Fruit fly (Drosophila melanogaster) whole organism, embryonic: ENCODE results near the gene CG31549.

ENCODE experiments used
- Aef1 ChIP-seq: fragments of 200-800 bp; sonication (Bioruptor generic); IDR thresholded peaks from 3 replicates; pipeline ENCODE4 v1.3.6; 2022; ENCODE audit warnings: missing biosample characterization, missing genetic modification characterization
- Bdp1 ChIP-seq: fragments of 200-800 bp; sonication (Bioruptor generic); optimal IDR thresholded peaks from 3 replicates; lab custom pipeline; 2016; ENCODE audit warnings: missing biosample characterization, missing genetic modification characterization
- CG10209 ChIP-seq: fragments of 200-800 bp; sonication (Bioruptor generic); optimal IDR thresholded peaks from 3 replicates; lab custom pipeline; 2017; ENCODE audit warnings: missing biosample characterization, mild to moderate bottlenecking, missing genetic modification characterization, missing genetic modification reagents
- CG10274 ChIP-seq: fragments of 200-800 bp; sonication (Bioruptor generic); optimal IDR thresholded peaks from 3 replicates; lab custom pipeline; 2017; ENCODE audit warnings: missing biosample characterization, mild to moderate bottlenecking, missing genetic modification characterization
- CG12104 ChIP-seq: fragments of 200-800 bp; sonication (Bioruptor generic); optimal IDR thresholded peaks from 3 replicates; lab custom pipeline; 2016; ENCODE audit warnings: missing biosample characterization, missing genetic modification characterization
- CG12942 ChIP-seq: fragments of 200-800 bp; sonication (Bioruptor generic); optimal IDR thresholded peaks from 3 replicates; lab custom pipeline; 2016; ENCODE audit warnings: missing biosample characterization, missing genetic modification characterization
- CG13123 ChIP-seq: fragments of 200-800 bp; sonication (Bioruptor generic); optimal IDR thresholded peaks from 2 replicates; lab custom pipeline; 2016; ENCODE audit warnings: missing biosample characterization, missing genetic modification characterization
- CG13624 ChIP-seq: fragments of 200-800 bp; sonication (Bioruptor generic); optimal IDR thresholded peaks from 2 replicates; lab custom pipeline; 2016; ENCODE audit warnings: missing biosample characterization, missing genetic modification characterization
- CG14014 ChIP-seq: fragments of 200-800 bp; sonication (Bioruptor generic); IDR thresholded peaks from 2 replicates; pipeline ENCODE4 v1.3.6; 2022; ENCODE audit warnings: missing biosample characterization, missing genetic modification characterization
- CG17385 ChIP-seq: fragments of 200-800 bp; sonication (Bioruptor generic); optimal IDR thresholded peaks from 3 replicates; lab custom pipeline; 2018; ENCODE audit warnings: missing biosample characterization, mild to moderate bottlenecking, missing genetic modification characterization
- CG17612 ChIP-seq: fragments of 200-800 bp; sonication (Bioruptor generic); IDR thresholded peaks from 2 replicates; pipeline ENCODE4 v1.3.6; 2022; ENCODE audit warnings: missing biosample characterization, missing genetic modification characterization
- CG2116 ChIP-seq: fragments of 200-800 bp; sonication (Bioruptor generic); optimal IDR thresholded peaks from 3 replicates; lab custom pipeline; 2018; ENCODE audit warnings: missing biosample characterization, mild to moderate bottlenecking, missing genetic modification characterization
- CG2875 ChIP-seq: fragments of 200-800 bp; sonication (Bioruptor generic); optimal IDR thresholded peaks from 2 replicates; lab custom pipeline; 2017; ENCODE audit warnings: missing biosample characterization, mild to moderate bottlenecking, missing genetic modification characterization, missing genetic modification reagents
- CG3726 ChIP-seq: fragments of 200-800 bp; sonication (Bioruptor generic); IDR thresholded peaks from 3 replicates; pipeline ENCODE4, ENCODE4 v1.3.6; 2022; ENCODE audit warnings: missing biosample characterization, missing genetic modification characterization
- CG7357 ChIP-seq: fragments of 200-800 bp; sonication (Bioruptor generic); IDR thresholded peaks from 3 replicates; pipeline ENCODE4 v1.3.6; 2022; ENCODE audit warnings: missing biosample characterization, missing genetic modification characterization
- CG7745 ChIP-seq: fragments of 200-800 bp; sonication (Bioruptor generic); optimal IDR thresholded peaks from 2 replicates; lab custom pipeline; 2018; ENCODE audit warnings: missing biosample characterization, mild to moderate bottlenecking, missing genetic modification characterization, moderate library complexity
- CG7987 ChIP-seq: fragments of 200-800 bp; sonication (Bioruptor generic); optimal IDR thresholded peaks from 2 replicates; lab custom pipeline; 2018; ENCODE audit warnings: missing biosample characterization, mild to moderate bottlenecking, missing genetic modification characterization, moderate library complexity
- CG9876 ChIP-seq: fragments of 200-800 bp; sonication (Bioruptor generic); optimal IDR thresholded peaks from 2 replicates; lab custom pipeline; 2016; ENCODE audit warnings: missing biosample characterization, missing genetic modification characterization
- CrebB ChIP-seq: fragments of 200-800 bp; sonication (Bioruptor generic); optimal IDR thresholded peaks from 3 replicates; lab custom pipeline; 2018; ENCODE audit warnings: missing biosample characterization, mild to moderate bottlenecking, missing genetic modification characterization
- Dfd ChIP-seq, 2 experiments: fragments of >200 bp; optimal IDR thresholded peaks; 2 replicates each; lab custom pipeline; 2017; ENCODE audit warnings: missing biosample characterization in 2 of 2, missing genetic modification characterization in 2 of 2
- Dp ChIP-seq: fragments of 200-800 bp; sonication (Bioruptor generic); optimal IDR thresholded peaks from 2 replicates; lab custom pipeline; 2018; ENCODE audit warnings: missing biosample characterization, mild to moderate bottlenecking, missing genetic modification characterization, moderate library complexity
- Fer1 ChIP-seq: fragments of 200-800 bp; sonication (Bioruptor generic); optimal IDR thresholded peaks from 2 replicates; lab custom pipeline; 2017; ENCODE audit warnings: missing biosample characterization, mild to moderate bottlenecking, missing genetic modification characterization
- HHEX ChIP-seq: fragments of 200-800 bp; sonication (Bioruptor generic); optimal IDR thresholded peaks from 3 replicates; lab custom pipeline; 2017; ENCODE audit warnings: missing biosample characterization, mild to moderate bottlenecking, missing genetic modification characterization, missing genetic modification reagents
- Hr3 ChIP-seq: fragments of 200-800 bp; sonication (Bioruptor generic); optimal IDR thresholded peaks from 3 replicates; lab custom pipeline; 2016; ENCODE audit warnings: missing biosample characterization, missing genetic modification characterization
- Meics ChIP-seq: fragments of 200-800 bp; sonication (Bioruptor generic); optimal IDR thresholded peaks from 2 replicates; lab custom pipeline; 2017; ENCODE audit warnings: missing biosample characterization, mild to moderate bottlenecking, missing genetic modification characterization
- Mes4 ChIP-seq: fragments of 200-800 bp; sonication (Bioruptor generic); optimal IDR thresholded peaks from 2 replicates; lab custom pipeline; 2016; ENCODE audit warnings: missing biosample characterization, missing genetic modification characterization
- NK7.1 ChIP-seq: fragments of 200-800 bp; sonication (Bioruptor generic); optimal IDR thresholded peaks from 3 replicates; lab custom pipeline; 2016; ENCODE audit warnings: missing biosample characterization, missing genetic modification characterization
- Oli ChIP-seq: fragments of 200-800 bp; sonication (Bioruptor generic); optimal IDR thresholded peaks from 2 replicates; lab custom pipeline; 2018; ENCODE audit warnings: missing biosample characterization, mild to moderate bottlenecking, missing genetic modification characterization, moderate library complexity
- Trl ChIP-seq, 3 experiments: fragments of >200 bp in 2 of 3; fragments of 200-800 bp in 1 of 3; sonication (Bioruptor generic) in 1 of 3; optimal IDR thresholded peaks; 2 replicates in 1 of 3; 3 replicates in 2 of 3; lab custom pipeline; 2016 to 2017; ENCODE audit warnings: missing biosample characterization in 1 of 3, missing genetic modification characterization in 1 of 3
- bbx ChIP-seq: fragments of 200-800 bp; sonication (Bioruptor generic); IDR thresholded peaks from 2 replicates; pipeline ENCODE4 v1.3.6; 2022; ENCODE audit warnings: missing biosample characterization, missing genetic modification characterization; ENCODE audit not compliant: partially characterized antibody
- bigmax ChIP-seq: fragments of 200-800 bp; sonication (Bioruptor generic); optimal IDR thresholded peaks from 2 replicates; lab custom pipeline; 2018; ENCODE audit warnings: missing biosample characterization, mild to moderate bottlenecking, missing genetic modification characterization
- btn ChIP-seq: fragments of 200-800 bp; sonication (Bioruptor generic); optimal IDR thresholded peaks from 2 replicates; lab custom pipeline; 2016; ENCODE audit warnings: missing biosample characterization, missing genetic modification characterization
- cato ChIP-seq: fragments of 200-800 bp; sonication (Bioruptor generic); optimal IDR thresholded peaks from 2 replicates; lab custom pipeline; 2016; ENCODE audit warnings: missing biosample characterization, missing genetic modification characterization, borderline replicate concordance
- dm ChIP-seq: fragments of 200-800 bp; sonication (Bioruptor generic); optimal IDR thresholded peaks from 3 replicates; lab custom pipeline; 2016; ENCODE audit warnings: missing biosample characterization, missing genetic modification characterization
- dysf ChIP-seq: fragments of 200-800 bp; sonication (Bioruptor generic); IDR thresholded peaks from 3 replicates; pipeline ENCODE4 v1.3.6; 2022; ENCODE audit warnings: missing biosample characterization, missing genetic modification characterization
- ems ChIP-seq: fragments of 200-800 bp; sonication (Bioruptor generic); optimal IDR thresholded peaks from 3 replicates; lab custom pipeline; 2016; ENCODE audit warnings: missing biosample characterization, missing genetic modification characterization
- gcm2 ChIP-seq: fragments of 200-800 bp; sonication (Bioruptor generic); optimal IDR thresholded peaks from 2 replicates; lab custom pipeline; 2016; ENCODE audit warnings: missing biosample characterization, missing genetic modification characterization
- jing ChIP-seq: fragments of 200-800 bp; sonication (Bioruptor generic); optimal IDR thresholded peaks from 2 replicates; lab custom pipeline; 2018; ENCODE audit warnings: missing biosample characterization, mild to moderate bottlenecking, missing genetic modification characterization
- kay ChIP-seq: fragments of 200-800 bp; sonication (Bioruptor generic); optimal IDR thresholded peaks from 2 replicates; lab custom pipeline; 2016; ENCODE audit warnings: missing biosample characterization, missing genetic modification characterization
- org-1 ChIP-seq: fragments of 200-800 bp; sonication (Bioruptor generic); optimal IDR thresholded peaks from 2 replicates; lab custom pipeline; 2017; ENCODE audit warnings: missing biosample characterization, missing genetic modification characterization
- pb ChIP-seq: fragments of 200-800 bp; sonication (Bioruptor generic); optimal IDR thresholded peaks from 3 replicates; lab custom pipeline; 2016; ENCODE audit warnings: missing biosample characterization, missing genetic modification characterization
- pzg ChIP-seq: fragments of 200-800 bp; sonication (Bioruptor generic); optimal IDR thresholded peaks from 3 replicates; lab custom pipeline; 2018; ENCODE audit warnings: missing biosample characterization, mild to moderate bottlenecking, missing genetic modification characterization, moderate library complexity
- sr ChIP-seq: fragments of 200-800 bp; sonication (Bioruptor generic); IDR thresholded peaks from 3 replicates; pipeline ENCODE4 v1.3.6; 2022; ENCODE audit warnings: missing biosample characterization, missing genetic modification characterization
- tap ChIP-seq: fragments of 200-800 bp; optimal IDR thresholded peaks from 3 replicates; lab custom pipeline; 2019; ENCODE audit warnings: missing biosample characterization, mild to moderate bottlenecking, missing genetic modification characterization, moderate library complexity
- tna ChIP-seq: fragments of 200-800 bp; sonication (Bioruptor generic); IDR thresholded peaks from 2 replicates; pipeline ENCODE4 v1.3.6; 2022; ENCODE audit warnings: missing biosample characterization, missing genetic modification characterization; ENCODE audit not compliant: partially characterized antibody
- unc-4 ChIP-seq: fragments of 200-800 bp; sonication (Bioruptor generic); IDR thresholded peaks from 2 replicates; pipeline ENCODE4 v1.3.6; 2022; ENCODE audit warnings: missing biosample characterization, missing genetic modification characterization; ENCODE audit not compliant: partially characterized antibody
- unpg ChIP-seq: fragments of 200-800 bp; sonication (Bioruptor generic); optimal IDR thresholded peaks from 3 replicates; lab custom pipeline; 2018; ENCODE audit warnings: missing biosample characterization, mild to moderate bottlenecking, missing genetic modification characterization, moderate library complexity
- vnd ChIP-seq: fragments of 200-800 bp; sonication (Bioruptor generic); IDR thresholded peaks from 3 replicates; pipeline ENCODE4 v1.3.6; 2022; ENCODE audit warnings: missing biosample characterization, missing genetic modification characterization; ENCODE audit not compliant: partially characterized antibody
- wdn ChIP-seq: fragments of 200-800 bp; sonication (Bioruptor generic); IDR thresholded peaks from 2 replicates; pipeline ENCODE4 v1.3.6; 2022; ENCODE audit warnings: missing biosample characterization, missing genetic modification characterization
- zfh2 ChIP-seq: fragments of 200-800 bp; sonication (Bioruptor generic); optimal IDR thresholded peaks from 2 replicates; lab custom pipeline; 2016; ENCODE audit warnings: missing biosample characterization, missing genetic modification characterization

CG31549 gene

dm6 chr3R:5587863-5588519 is 44.0 kb upstream of the CG31549 start, which contains the start of gene CG2926 (continued):
- TF ChIP-seq pzg (GFP tag; lab: Kevin White, UChicago) (peak; percentile 71), CG2875 (no peak), CG10274 (no peak), Hr3 (no peak), bigmax (GFP tag; lab: Kevin White, UChicago) (no peak), CG7357 (GFP tag; lab: Robert Waterston, UW) (no peak), unpg (no peak), vnd (GFP tag; lab: Robert Waterston, UW) (peak; percentile 81), wdn (GFP tag; lab: Robert Waterston, UW) (0 out of 2 replicates have a peak, but pooled peaks have one; percentile 5), CG12104 (no peak), CG13624 (peak; percentile 40), CG12942 (no peak), sr (GFP tag; lab: Robert Waterston, UW) (no peak), CG10209 (no peak), jing (GFP tag; lab: Kevin White, UChicago) (no peak), cato (GFP tag; lab: Kevin White, UChicago) (no peak), CG7745 (tag; lab: Kevin White, UChicago) (no peak), unc-4 (peak; percentile 84), ems (GFP tag; lab: Kevin White, UChicago) (no peak), CG2116 (GFP tag; lab: Kevin White, UChicago) (peak; percentile 69), CG17385 (GFP tag; lab: Kevin White, UChicago) (no peak), CG9876 (GFP tag; lab: Kevin White, UChicago) (peak; percentile 53), CG17612 (GFP tag; lab: Robert Waterston, UW) (no peak), zfh2 (GFP tag; lab: Kevin White, UChicago) (peak; percentile 44), tna (GFP tag; lab: Robert Waterston, UW) (peak; percentile 89), kay (peak; percentile 28), btn (GFP tag; lab: Kevin White, UChicago) (no peak), tap (tag; lab: Kevin White, UChicago) (no peak), CG14014 (GFP tag; lab: Robert Waterston, UW) (peak; percentile 43; the same call in 1 of the 2 replicates), CG7987 (GFP tag; lab: Kevin White, UChicago) (no peak), Dp (GFP tag; lab: Kevin White, UChicago) (peak; percentile 64), Meics (GFP tag; lab: Kevin White, UChicago) (no peak), Fer1 (GFP tag; lab: Kevin White, UChicago) (no peak), CG13123 (GFP tag; lab: Kevin White, UChicago) (no peak), Dfd (GFP tag; optimal IDR thresholded peaks at IDR 0.05; lab: Kevin White, UChicago) (no peak), Mes4 (GFP tag; lab: Kevin White, UChicago) (no peak), dysf (GFP tag; lab: Robert Waterston, UW) (peak; percentile 45; the same call in 1 of the 3 replicates), HHEX (no peak), Oli (no peak), dm (GFP tag; lab: Kevin White, UChicago) (peak; percentile 51), gcm2 (no peak), Bdp1 (GFP tag; lab: Kevin White, UChicago) (no peak), CG3726 (GFP tag; lab: Robert Waterston, UW) (no peak), org-1 (GFP tag; lab: Kevin White, UChicago) (no peak), bbx (GFP tag; lab: Robert Waterston, UW) (peak; percentile 93), CrebB (tag; lab: Kevin White, UChicago) (no peak), Aef1 (0 out of 3 replicates have a peak, but pooled peaks have one; percentile 13), pb (GFP tag; lab: Kevin White, UChicago) (no peak), Trl (optimal IDR thresholded peaks at IDR 0.05; lab: Kevin White, UChicago) (no peak), Trl (GFP tag; optimal IDR thresholded peaks at IDR 0.05; lab: Kevin White, UChicago) (peak; percentile 48), NK7.1 (no peak)
